Worm (Caenorhabditis elegans) whole organism, young adult: ENCODE measurements around the gene Y22D7AL.4.
A peak's percentile ranks its signal among the peaks of the same experiment; 100 is the strongest.

Source experiments
- B0336.3 ChIP-seq: fragments of 200-800 bp; sonication (Bioruptor generic); IDR thresholded peaks from 2 replicates; pipeline ENCODE4 v1.3.6; 2022; ENCODE audit warnings: missing genetic modification characterization, missing compliant biosample characterization
- F23B12.7 ChIP-seq: sonication (generic microtip); optimal IDR thresholded peaks from 2 replicates; lab custom pipeline; 2017; ENCODE audit warnings: missing genetic modification characterization, mild to moderate bottlenecking, missing compliant biosample characterization, antibody characterized with exemption, moderate library complexity; ENCODE audit not compliant: insufficient read depth
- F33H1.4 ChIP-seq: fragments of 200-800 bp; sonication (Bioruptor generic); IDR thresholded peaks from 2 replicates; pipeline ENCODE4 v1.3.6; 2022; ENCODE audit warnings: missing genetic modification reagents, missing genetic modification characterization, missing compliant biosample characterization
- F39B2.1 ChIP-seq: fragments of 200-800 bp; sonication (Bioruptor generic); IDR thresholded peaks from 2 replicates; pipeline ENCODE4 v1.3.6; 2022; ENCODE audit warnings: missing genetic modification reagents, missing genetic modification characterization, missing compliant biosample characterization
- F49E8.2 ChIP-seq: sonication (generic microtip); optimal IDR thresholded peaks from 3 replicates; lab custom pipeline; 2017; ENCODE audit warnings: missing genetic modification characterization, mild to moderate bottlenecking, missing compliant biosample characterization, antibody characterized with exemption, moderate library complexity; ENCODE audit not compliant: insufficient read depth
- T26A5.8 ChIP-seq: sonication (generic microtip); optimal IDR thresholded peaks from 2 replicates; lab custom pipeline; 2016; ENCODE audit warnings: missing genetic modification characterization, missing compliant biosample characterization
- Y56A3A.18 ChIP-seq: fragments of 200-800 bp; sonication (Bioruptor generic); IDR thresholded peaks from 2 replicates; pipeline ENCODE4 v1.3.6; 2022; ENCODE audit warnings: missing genetic modification reagents, missing genetic modification characterization, missing compliant biosample characterization
- atf-7 ChIP-seq: sonication (generic microtip); optimal IDR thresholded peaks from 2 replicates; lab custom pipeline; 2017; ENCODE audit warnings: mild to moderate bottlenecking, missing genetic modification characterization, missing compliant biosample characterization
- attf-6 ChIP-seq: fragments of 200-800 bp; sonication (Bioruptor generic); IDR thresholded peaks from 2 replicates; pipeline ENCODE4 v1.3.6; 2022; ENCODE audit warnings: missing genetic modification reagents, missing genetic modification characterization, missing compliant biosample characterization
- ccch-3 ChIP-seq: fragments of 200-800 bp; sonication (Bioruptor generic); optimal IDR thresholded peaks from 2 replicates; lab custom pipeline; 2018; ENCODE audit warnings: mild to moderate bottlenecking, missing genetic modification characterization, missing compliant biosample characterization
- ceh-58 ChIP-seq: fragments of 200-800 bp; sonication (Bioruptor generic); IDR thresholded peaks from 2 replicates; pipeline ENCODE4 v1.3.6; 2022; ENCODE audit warnings: missing genetic modification characterization, missing compliant biosample characterization
- ceh-79 ChIP-seq: sonication (generic microtip); optimal IDR thresholded peaks from 2 replicates; lab custom pipeline; 2017; ENCODE audit warnings: mild to moderate bottlenecking, missing genetic modification characterization, missing compliant biosample characterization
- die-1 ChIP-seq: sonication (generic microtip); optimal IDR thresholded peaks from 2 replicates; lab custom pipeline; 2016; ENCODE audit warnings: missing genotype, mild to moderate bottlenecking, missing genetic modification characterization, missing compliant biosample characterization
- dox-1 ChIP-seq: fragments of 200-800 bp; sonication (Bioruptor generic); IDR thresholded peaks from 2 replicates; pipeline ENCODE4 v1.3.6; 2022; ENCODE audit warnings: missing genetic modification reagents, missing genetic modification characterization, missing compliant biosample characterization
- dpl-1 ChIP-seq: fragments of 150-350 bp; optimal IDR thresholded peaks from 2 replicates; lab custom pipeline; 2014; ENCODE audit warnings: missing biosample characterization, missing genetic modification reagents, missing genetic modification characterization
- egl-44 ChIP-seq: fragments of 200-800 bp; sonication (Bioruptor generic); IDR thresholded peaks from 2 replicates; pipeline ENCODE4 v1.3.6; 2022; ENCODE audit warnings: missing genetic modification reagents, missing genetic modification characterization, missing compliant biosample characterization
- ekl-4 ChIP-seq: fragments of 200-800 bp; sonication (Bioruptor generic); IDR thresholded peaks from 2 replicates; pipeline ENCODE4 v1.3.6; 2022; ENCODE audit warnings: missing genetic modification reagents, missing genetic modification characterization, missing compliant biosample characterization
- gei-17 ChIP-seq: fragments of 200-800 bp; sonication (Bioruptor generic); optimal IDR thresholded peaks from 2 replicates; lab custom pipeline; 2018; ENCODE audit warnings: mild to moderate bottlenecking, missing genetic modification characterization, missing compliant biosample characterization
- hlh-12 ChIP-seq: sonication (generic microtip); optimal IDR thresholded peaks from 2 replicates; lab custom pipeline; 2016; ENCODE audit warnings: missing genetic modification characterization, missing compliant biosample characterization
- let-526 ChIP-seq: fragments of 200-800 bp; sonication (Bioruptor generic); IDR thresholded peaks from 2 replicates; pipeline ENCODE4 v1.3.6; 2022; ENCODE audit warnings: missing genetic modification reagents, missing genetic modification characterization, missing compliant biosample characterization
- lsy-27 ChIP-seq: sonication (generic microtip); optimal IDR thresholded peaks from 2 replicates; lab custom pipeline; 2017; ENCODE audit warnings: missing genetic modification characterization, mild to moderate bottlenecking, missing compliant biosample characterization, antibody characterized with exemption, missing genotype, borderline replicate concordance; ENCODE audit not compliant: insufficient read depth
- madf-6 ChIP-seq: fragments of 200-800 bp; sonication (Bioruptor generic); IDR thresholded peaks from 2 replicates; pipeline ENCODE4 v1.3.6; 2022; ENCODE audit warnings: missing genetic modification reagents, missing genetic modification characterization, missing compliant biosample characterization
- mcd-1 ChIP-seq: fragments of 200-800 bp; sonication (Bioruptor generic); IDR thresholded peaks from 2 replicates; pipeline ENCODE4 v1.3.6; 2022; ENCODE audit warnings: missing genetic modification reagents, missing genetic modification characterization, missing compliant biosample characterization
- mxl-1 ChIP-seq: sonication (generic microtip); optimal IDR thresholded peaks from 2 replicates; lab custom pipeline; 2016; ENCODE audit warnings: missing genetic modification characterization, missing compliant biosample characterization
- nfyb-1 ChIP-seq: fragments of 200-800 bp; sonication (Bioruptor generic); IDR thresholded peaks from 2 replicates; pipeline ENCODE4 v1.3.6; 2022; ENCODE audit warnings: missing genetic modification reagents, missing genetic modification characterization, missing compliant biosample characterization
- nhr-27 ChIP-seq: fragments of 200-800 bp; sonication (Bioruptor generic); optimal IDR thresholded peaks from 2 replicates; lab custom pipeline; 2018; ENCODE audit warnings: mild to moderate bottlenecking, missing genetic modification characterization, moderate library complexity, missing compliant biosample characterization
- repo-1 ChIP-seq: sonication (generic microtip); optimal IDR thresholded peaks from 2 replicates; lab custom pipeline; 2017; ENCODE audit warnings: mild to moderate bottlenecking, missing genetic modification characterization, missing compliant biosample characterization
- sea-2 ChIP-seq: fragments of 200-800 bp; sonication (Bioruptor generic); IDR thresholded peaks from 2 replicates; pipeline ENCODE4 v1.3.6; 2022; ENCODE audit warnings: missing genetic modification characterization, missing compliant biosample characterization
- snpc-1.1 ChIP-seq: sonication (generic microtip); optimal IDR thresholded peaks from 2 replicates; lab custom pipeline; 2017; ENCODE audit warnings: missing genetic modification characterization, mild to moderate bottlenecking, missing compliant biosample characterization, antibody characterized with exemption, moderate library complexity, missing genotype, missing genetic modification reagents; ENCODE audit not compliant: insufficient read depth
- xnd-1 ChIP-seq: sonication (generic microtip); optimal IDR thresholded peaks from 2 replicates; lab custom pipeline; 2016; ENCODE audit warnings: missing genotype, missing genetic modification reagents, missing genetic modification characterization, missing compliant biosample characterization
- zfh-2 ChIP-seq: fragments of 200-800 bp; sonication (Bioruptor generic); conservative IDR thresholded peaks from 2 replicates; pipeline ENCODE4 v1.3.6; 2022; ENCODE audit warnings: missing genetic modification reagents, missing genetic modification characterization, missing compliant biosample characterization
- zim-3 ChIP-seq: sonication (generic microtip); optimal IDR thresholded peaks from 2 replicates; lab custom pipeline; 2017; ENCODE audit warnings: mild to moderate bottlenecking, missing genetic modification characterization, moderate library complexity, missing compliant biosample characterization
- ztf-22 ChIP-seq: fragments of 200-800 bp; sonication (Bioruptor generic); optimal IDR thresholded peaks from 2 replicates; lab custom pipeline; 2018; ENCODE audit warnings: mild to moderate bottlenecking, missing genetic modification characterization, moderate library complexity, missing compliant biosample characterization
- ztf-25 ChIP-seq: fragments of 200-800 bp; sonication (Bioruptor generic); IDR thresholded peaks from 2 replicates; pipeline ENCODE4 v1.3.6; 2022; ENCODE audit warnings: missing genetic modification reagents, missing genetic modification characterization, missing compliant biosample characterization
- ztf-3 ChIP-seq: fragments of 200-800 bp; sonication (Bioruptor generic); optimal IDR thresholded peaks from 2 replicates; lab custom pipeline; 2018; ENCODE audit warnings: mild to moderate bottlenecking, missing genetic modification characterization, missing compliant biosample characterization

The Y22D7AL.4 gene

ce11 chrIII:1626524-1626923, at the start of gene Y22D7AL.4:
Y22D7AL.4 (plus strand) TSS chrIII:1626632.
- no peak for TF ChIP-seq mxl-1 (tag; lab: Kevin White, UChicago)
- 0 out of 2 replicates have a peak, but pooled peaks have one; percentile 24 for TF ChIP-seq F33H1.4 (GFP tag; lab: Robert Waterston, UW)
- TF ChIP-seq nfyb-1 (GFP tag; lab: Robert Waterston, UW): peak; percentile 69; the same call in 1 of the 2 replicates
- TF ChIP-seq repo-1 (tag; lab: Kevin White, UChicago): peak; percentile 30
- no peak for TF ChIP-seq sea-2
- TF ChIP-seq ztf-25 (GFP tag; lab: Robert Waterston, UW): no peak
- no peak for TF ChIP-seq lsy-27 (tag; lab: Kevin White, UChicago)
- no peak for TF ChIP-seq nhr-27 (tag; lab: Kevin White, UChicago)
- peak; percentile 80 for TF ChIP-seq zim-3 (tag; lab: Kevin White, UChicago)
- 0 out of 2 replicates have a peak, but pooled peaks have one; percentile 26 for TF ChIP-seq mcd-1 (GFP tag; lab: Robert Waterston, UW)
- no peak for TF ChIP-seq dox-1 (GFP tag; lab: Robert Waterston, UW)
- TF ChIP-seq F39B2.1: no peak
- no peak for TF ChIP-seq ccch-3
- TF ChIP-seq gei-17 (GFP tag; lab: Kevin White, UChicago): no peak
- TF ChIP-seq Y56A3A.18 (GFP tag; lab: Robert Waterston, UW): 0 out of 2 replicates have a peak, but pooled peaks have one; percentile 34

DNA sequence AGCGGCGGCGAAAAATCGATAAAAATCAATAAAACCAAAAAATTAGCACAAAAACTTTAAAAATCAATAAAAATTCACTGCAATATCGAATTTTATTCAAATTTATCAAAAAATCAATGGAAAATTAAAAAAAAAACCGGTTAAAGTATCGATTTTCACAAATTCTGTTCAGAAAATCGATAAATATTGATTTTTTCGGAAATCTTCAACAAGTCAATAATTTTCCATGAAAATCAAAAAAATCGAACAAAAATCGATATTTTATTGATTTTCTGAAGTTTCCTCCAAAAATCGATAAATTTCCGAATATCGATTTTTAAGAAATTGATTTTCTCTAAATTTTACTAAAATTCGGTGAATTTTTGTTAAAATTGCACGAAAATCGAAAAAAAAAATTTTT, 47.9 kb upstream of the Y22D7AL.4 start:
- TF ChIP-seq dpl-1: no peak
- no peak for TF ChIP-seq F23B12.7 (tag; lab: Kevin White, UChicago)
- TF ChIP-seq mxl-1 (tag; lab: Kevin White, UChicago): no peak
- TF ChIP-seq T26A5.8: no peak
- TF ChIP-seq madf-6 (GFP tag; lab: Robert Waterston, UW): no peak
- TF ChIP-seq ztf-3 (GFP tag; lab: Kevin White, UChicago): no peak
- TF ChIP-seq ztf-22: no peak
- TF ChIP-seq atf-7 (tag; lab: Kevin White, UChicago): no peak
- TF ChIP-seq zfh-2 (GFP tag; lab: Robert Waterston, UW): no peak
- TF ChIP-seq F49E8.2 (tag; lab: Kevin White, UChicago): no peak
- no peak for TF ChIP-seq zim-3 (tag; lab: Kevin White, UChicago)
- no peak for TF ChIP-seq attf-6 (GFP tag; lab: Robert Waterston, UW)
- TF ChIP-seq hlh-12 (tag; lab: Kevin White, UChicago): no peak
- no peak for TF ChIP-seq let-526
- TF ChIP-seq ceh-58: no peak
- no peak for TF ChIP-seq egl-44
- TF ChIP-seq xnd-1 (tag; lab: Kevin White, UChicago): no peak
- TF ChIP-seq F33H1.4 (GFP tag; lab: Robert Waterston, UW): no peak
- TF ChIP-seq, all 124 proteins: peak for 0

ce11 chrIII:1579001-1579400, 47.4 kb upstream of the Y22D7AL.4 start:
- TF ChIP-seq snpc-1.1 (tag; lab: Kevin White, UChicago): no peak
- TF ChIP-seq zfh-2 (GFP tag; lab: Robert Waterston, UW): peak; percentile 54; the same call in 1 of the 2 replicates

DNA sequence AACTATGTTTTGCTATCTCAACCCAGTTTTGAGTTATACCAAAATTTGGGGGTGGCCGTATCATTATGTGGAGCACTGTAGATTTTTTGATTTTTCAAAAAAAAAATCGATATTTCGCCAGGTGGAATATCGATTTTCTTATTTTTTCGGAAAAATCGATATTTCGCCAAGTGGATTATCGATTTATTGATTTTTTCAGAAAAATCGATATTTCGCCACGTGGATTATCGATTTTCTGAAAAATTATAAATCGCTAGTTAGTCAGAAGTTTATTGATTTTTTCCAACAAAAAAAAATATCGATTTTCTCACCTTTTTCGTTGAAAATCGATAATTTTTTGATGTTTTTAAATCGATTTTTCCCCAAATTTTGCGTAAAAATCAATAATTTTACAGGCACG, 46.3 kb upstream of the Y22D7AL.4 start:
- TF ChIP-seq ceh-79 (tag; lab: Kevin White, UChicago) (no peak), ekl-4 (GFP tag; lab: Robert Waterston, UW) (no peak), let-526 (no peak), die-1 (tag; lab: Kevin White, UChicago) (no peak), B0336.3 (no peak)
